Fruit fly (Drosophila melanogaster) whole organism, embryonic: ENCODE results near the gene CG18508.

Source experiments
- BEAF-32 ChIP-seq: fragments of 200-800 bp; sonication (Bioruptor generic); optimal IDR thresholded peaks from 3 replicates; lab custom pipeline; 2017; ENCODE audit warnings: missing biosample characterization, missing genetic modification characterization, mild to moderate bottlenecking, moderate library complexity, missing genetic modification reagents
- CG10979 ChIP-seq: fragments of 200-800 bp; sonication (Bioruptor generic); optimal IDR thresholded peaks from 2 replicates; lab custom pipeline; 2018; ENCODE audit warnings: missing biosample characterization, mild to moderate bottlenecking, missing genetic modification characterization, moderate library complexity
- CG11093 ChIP-seq: fragments of 200-800 bp; sonication (Bioruptor generic); IDR thresholded peaks from 3 replicates; pipeline ENCODE4 v1.3.6; 2022; ENCODE audit warnings: missing biosample characterization, missing genetic modification characterization
- CG11504 ChIP-seq: fragments of 200-800 bp; sonication (Bioruptor generic); optimal IDR thresholded peaks from 3 replicates; lab custom pipeline; 2019; ENCODE audit warnings: missing biosample characterization, mild to moderate bottlenecking, missing genetic modification characterization, moderate library complexity
- CG11723 ChIP-seq: fragments of 200-800 bp; sonication (Bioruptor generic); optimal IDR thresholded peaks from 2 replicates; lab custom pipeline; 2017; ENCODE audit warnings: missing biosample characterization, mild to moderate bottlenecking, missing genetic modification characterization
- CG12219 ChIP-seq: fragments of 200-800 bp; sonication (Bioruptor generic); optimal IDR thresholded peaks from 3 replicates; lab custom pipeline; 2018; ENCODE audit warnings: missing biosample characterization, mild to moderate bottlenecking, missing genetic modification characterization
- CG12299 ChIP-seq: fragments of 200-800 bp; sonication (Bioruptor generic); optimal IDR thresholded peaks from 2 replicates; lab custom pipeline; 2018; ENCODE audit warnings: missing biosample characterization, mild to moderate bottlenecking, missing genetic modification characterization
- CG15011 ChIP-seq: fragments of 200-800 bp; sonication (Bioruptor generic); optimal IDR thresholded peaks from 3 replicates; lab custom pipeline; 2018; ENCODE audit warnings: missing biosample characterization, mild to moderate bottlenecking, missing genetic modification characterization
- CG15479 ChIP-seq: fragments of 200-800 bp; sonication (Bioruptor generic); optimal IDR thresholded peaks from 3 replicates; lab custom pipeline; 2019; ENCODE audit warnings: missing biosample characterization, mild to moderate bottlenecking, missing genetic modification characterization, moderate library complexity
- CG1602 ChIP-seq: fragments of 200-800 bp; sonication (Bioruptor generic); optimal IDR thresholded peaks from 3 replicates; lab custom pipeline; 2016; ENCODE audit warnings: missing biosample characterization, missing genetic modification characterization
- CG16779 ChIP-seq: fragments of 200-800 bp; sonication (Bioruptor generic); IDR thresholded peaks from 2 replicates; pipeline ENCODE4 v1.3.6; 2022; ENCODE audit warnings: missing biosample characterization, missing genetic modification characterization
- CG2116 ChIP-seq: fragments of 200-800 bp; sonication (Bioruptor generic); optimal IDR thresholded peaks from 3 replicates; lab custom pipeline; 2018; ENCODE audit warnings: missing biosample characterization, mild to moderate bottlenecking, missing genetic modification characterization
- CG3281 ChIP-seq: fragments of 200-800 bp; sonication (Bioruptor generic); optimal IDR thresholded peaks from 3 replicates; lab custom pipeline; 2017; ENCODE audit warnings: missing biosample characterization, mild to moderate bottlenecking, missing genetic modification characterization
- CG7839 ChIP-seq: fragments of 200-800 bp; sonication (Bioruptor generic); optimal IDR thresholded peaks from 3 replicates; lab custom pipeline; 2018; ENCODE audit warnings: missing biosample characterization, mild to moderate bottlenecking, missing genetic modification characterization, moderate library complexity
- CG8944 ChIP-seq: fragments of 200-800 bp; sonication (Bioruptor generic); optimal IDR thresholded peaks from 3 replicates; lab custom pipeline; 2016; ENCODE audit warnings: missing biosample characterization, missing genetic modification characterization
- CG9215 ChIP-seq: fragments of 200-800 bp; sonication (Bioruptor generic); IDR thresholded peaks from 2 replicates; pipeline ENCODE4 v1.3.6; 2022; ENCODE audit warnings: missing biosample characterization, missing genetic modification characterization
- CG9609 ChIP-seq: fragments of 200-800 bp; sonication (Bioruptor generic); optimal IDR thresholded peaks from 3 replicates; lab custom pipeline; 2016; ENCODE audit warnings: missing biosample characterization, missing genetic modification characterization
- CG9876 ChIP-seq: fragments of 200-800 bp; sonication (Bioruptor generic); optimal IDR thresholded peaks from 2 replicates; lab custom pipeline; 2016; ENCODE audit warnings: missing biosample characterization, missing genetic modification characterization
- Dll ChIP-seq: fragments of 200-800 bp; sonication (Bioruptor generic); IDR thresholded peaks from 4 replicates; pipeline ENCODE4 v1.3.6; 2022; ENCODE audit warnings: missing biosample characterization, missing genetic modification characterization; ENCODE audit not compliant: partially characterized antibody
- E2f2 ChIP-seq: fragments of 200-800 bp; sonication (Bioruptor generic); IDR thresholded peaks from 2 replicates; pipeline ENCODE4 v1.3.6; 2022; ENCODE audit warnings: missing biosample characterization, missing genetic modification characterization
- Myb ChIP-seq: fragments of 200-800 bp; sonication (Bioruptor generic); optimal IDR thresholded peaks from 2 replicates; lab custom pipeline; 2016; ENCODE audit warnings: missing biosample characterization, missing genetic modification characterization
- Nf-YA ChIP-seq: fragments of 200-800 bp; sonication (Bioruptor generic); IDR thresholded peaks from 2 replicates; pipeline ENCODE4 v1.3.6; 2022; ENCODE audit warnings: missing biosample characterization, missing genetic modification characterization
- Pdp1 ChIP-seq, 2 experiments: fragments of 200-800 bp; sonication (Bioruptor generic); optimal IDR thresholded peaks; 3 replicates each; lab custom pipeline; 2016; ENCODE audit warnings: missing biosample characterization in 2 of 2, missing genetic modification characterization in 2 of 2, mild to moderate bottlenecking in 1 of 2, moderate library complexity in 1 of 2
- Sry-δ ChIP-seq: fragments of 200-800 bp; sonication (Bioruptor generic); optimal IDR thresholded peaks from 2 replicates; lab custom pipeline; 2016; ENCODE audit warnings: missing biosample characterization, missing genetic modification characterization
- Ssrp ChIP-seq: fragments of 200-800 bp; sonication (Bioruptor generic); optimal IDR thresholded peaks from 2 replicates; lab custom pipeline; 2018; ENCODE audit warnings: missing biosample characterization, mild to moderate bottlenecking, missing genetic modification characterization, moderate library complexity
- Stat92E ChIP-seq, 3 experiments: fragments of >200 bp in 2 of 3; fragments of 200-800 bp in 1 of 3; sonication (Bioruptor generic) in 1 of 3; optimal IDR thresholded peaks; 2 replicates each; lab custom pipeline; 2017 to 2019; ENCODE audit warnings: missing biosample characterization in 3 of 3, missing genetic modification characterization in 3 of 3, mild to moderate bottlenecking in 1 of 3, moderate library complexity in 1 of 3
- Taf1 ChIP-seq: fragments of 200-800 bp; sonication (Bioruptor generic); IDR thresholded peaks from 2 replicates; pipeline ENCODE4 v1.3.6; 2022; ENCODE audit warnings: missing biosample characterization, missing genetic modification characterization
- ab ChIP-seq: fragments of 200-800 bp; sonication (Bioruptor generic); optimal IDR thresholded peaks from 2 replicates; lab custom pipeline; 2016; ENCODE audit warnings: missing biosample characterization, missing genetic modification characterization
- abd-A ChIP-seq: fragments of 200-800 bp; sonication (Bioruptor generic); optimal IDR thresholded peaks from 3 replicates; lab custom pipeline; 2019; ENCODE audit warnings: missing biosample characterization, mild to moderate bottlenecking, missing genetic modification characterization, moderate library complexity
- al ChIP-seq: fragments of 200-800 bp; sonication (Bioruptor generic); IDR thresholded peaks from 2 replicates; pipeline ENCODE4 v1.3.6; 2022; ENCODE audit warnings: missing biosample characterization, missing genetic modification characterization
- ara ChIP-seq: fragments of 200-800 bp; sonication (Bioruptor generic); IDR thresholded peaks from 2 replicates; pipeline ENCODE4 v1.3.6; 2022; ENCODE audit warnings: missing biosample characterization, missing genetic modification characterization
- ash1 ChIP-seq: fragments of 200-800 bp; sonication (Bioruptor generic); optimal IDR thresholded peaks from 2 replicates; lab custom pipeline; 2018; ENCODE audit warnings: missing biosample characterization, mild to moderate bottlenecking, missing genetic modification characterization
- dimm ChIP-seq: fragments of 200-800 bp; sonication (Bioruptor generic); IDR thresholded peaks from 2 replicates; pipeline ENCODE4 v1.3.6; 2022; ENCODE audit warnings: missing biosample characterization, missing genetic modification characterization
- emc ChIP-seq: fragments of 200-800 bp; sonication (Bioruptor generic); optimal IDR thresholded peaks from 2 replicates; lab custom pipeline; 2016; ENCODE audit warnings: missing biosample characterization, missing genetic modification characterization
- en ChIP-seq: fragments of 200-800 bp; sonication (Bioruptor generic); optimal IDR thresholded peaks from 2 replicates; lab custom pipeline; 2016; ENCODE audit warnings: missing biosample characterization, missing genetic modification characterization
- exex ChIP-seq: fragments of 200-800 bp; sonication (Bioruptor generic); optimal IDR thresholded peaks from 4 replicates; lab custom pipeline; 2018; ENCODE audit warnings: missing biosample characterization, mild to moderate bottlenecking, missing genetic modification characterization, moderate library complexity
- fd102C ChIP-seq: fragments of 200-800 bp; sonication (Bioruptor generic); optimal IDR thresholded peaks from 2 replicates; lab custom pipeline; 2018; ENCODE audit warnings: missing biosample characterization, mild to moderate bottlenecking, missing genetic modification characterization, moderate library complexity
- gcm2 ChIP-seq: fragments of 200-800 bp; sonication (Bioruptor generic); optimal IDR thresholded peaks from 2 replicates; lab custom pipeline; 2016; ENCODE audit warnings: missing biosample characterization, missing genetic modification characterization
- grn ChIP-seq: fragments of 200-800 bp; sonication (Bioruptor generic); optimal IDR thresholded peaks from 3 replicates; lab custom pipeline; 2017; ENCODE audit warnings: missing biosample characterization, missing genetic modification characterization
- her ChIP-seq: fragments of 200-800 bp; sonication (Bioruptor generic); optimal IDR thresholded peaks from 2 replicates; lab custom pipeline; 2016; ENCODE audit warnings: missing biosample characterization, missing genetic modification characterization
- hkb ChIP-seq, 2 experiments: fragments of 200-800 bp in 1 of 2; fragments of >200 bp in 1 of 2; sonication (Bioruptor generic) in 1 of 2; IDR thresholded peaks in 1 of 2; optimal IDR thresholded peaks in 1 of 2; 2 replicates each; pipeline versions ENCODE4 v1.3.6 to Lab custom; 2017 to 2022; ENCODE audit warnings: missing biosample characterization in 1 of 2, missing genetic modification characterization in 1 of 2
- kni ChIP-seq: fragments of 200-800 bp; sonication (Bioruptor generic); optimal IDR thresholded peaks from 3 replicates; lab custom pipeline; 2017; ENCODE audit warnings: mild to moderate bottlenecking, missing biosample characterization, missing genetic modification reagents, missing genetic modification characterization
- mld ChIP-seq: fragments of 200-800 bp; sonication (Bioruptor generic); IDR thresholded peaks from 3 replicates; pipeline ENCODE4 v1.3.6; 2022; ENCODE audit warnings: missing biosample characterization, missing genetic modification characterization; ENCODE audit not compliant: partially characterized antibody
- pho ChIP-seq: fragments of 200-800 bp; sonication (Bioruptor generic); optimal IDR thresholded peaks from 2 replicates; lab custom pipeline; 2016; ENCODE audit warnings: missing biosample characterization, missing genetic modification characterization
- seq ChIP-seq: fragments of 200-800 bp; sonication (Bioruptor generic); IDR thresholded peaks from 2 replicates; pipeline ENCODE4 v1.3.6; 2022; ENCODE audit warnings: missing biosample characterization, missing genetic modification characterization
- sqz ChIP-seq: fragments of 200-800 bp; sonication (Bioruptor generic); optimal IDR thresholded peaks from 3 replicates; lab custom pipeline; 2018; ENCODE audit warnings: missing biosample characterization, mild to moderate bottlenecking, missing genetic modification characterization
- zfh1 ChIP-seq: fragments of 200-800 bp; sonication (Bioruptor generic); IDR thresholded peaks from 3 replicates; pipeline ENCODE4 v1.3.6; 2022; ENCODE audit warnings: missing biosample characterization, missing genetic modification characterization

Gene CG18508

dm6 chrX:3205887-3206794, 33.2 kb upstream of the CG18508 start (continued):
- TF ChIP-seq CG11504 (tag; lab: Kevin White, UChicago) = peak; percentile 68
- peak; percentile 63 to 66 for TF ChIP-seq Pdp1 (GFP tag; optimal IDR thresholded peaks at IDR 0.05; lab: Kevin White, UChicago)
- TF ChIP-seq CG12299 (tag; lab: Kevin White, UChicago) = peak; percentile 35
- TF ChIP-seq Sry-δ (GFP tag; lab: Kevin White, UChicago) = peak; percentile 3
- peak; percentile 55 for TF ChIP-seq pho
- TF ChIP-seq Taf1 (GFP tag; lab: Robert Waterston, UW) = peak; percentile 52
- TF ChIP-seq CG2116 (GFP tag; lab: Kevin White, UChicago) = no peak
- peak; percentile 62 for TF ChIP-seq CG12219
- TF ChIP-seq Myb (GFP tag; lab: Kevin White, UChicago) = peak; percentile 52
- peak; percentile 42 for TF ChIP-seq CG8944 (GFP tag; lab: Kevin White, UChicago)
- TF ChIP-seq kni (GFP tag; lab: Kevin White, UChicago) = no peak
- peak; percentile 55 for TF ChIP-seq sqz (GFP tag; lab: Kevin White, UChicago)
- TF ChIP-seq BEAF-32 (GFP tag; lab: Kevin White, UChicago) = no peak
- peak; percentile 50 for TF ChIP-seq CG9215
- peak; percentile 60 for TF ChIP-seq CG9609
- no peak for TF ChIP-seq mld
- peak; percentile 37 for TF ChIP-seq gcm2
- TF ChIP-seq CG11093 (GFP tag; lab: Robert Waterston, UW) = peak; percentile 24; the same call in 1 of the 3 replicates
- TF ChIP-seq E2f2 (GFP tag; lab: Robert Waterston, UW) = peak; percentile 57
- TF ChIP-seq exex = no peak
- TF ChIP-seq CG15479 = no peak
- TF ChIP-seq CG11723 (GFP tag; lab: Kevin White, UChicago) = peak; percentile 23
- TF ChIP-seq emc (GFP tag; lab: Kevin White, UChicago) = peak; percentile 47
- TF ChIP-seq hkb (optimal IDR thresholded peaks at IDR 0.05; lab: Kevin White, UChicago) = no peak
- peak; percentile 81 for TF ChIP-seq hkb (GFP tag; IDR thresholded peaks at IDR 0.05; lab: Robert Waterston, UW)
- TF ChIP-seq al (GFP tag; lab: Robert Waterston, UW) = peak; percentile 14; the same call in 1 of the 2 replicates
- TF ChIP-seq ab (GFP tag; lab: Kevin White, UChicago) = no peak
- peak; percentile 17 for TF ChIP-seq CG1602
- TF ChIP-seq zfh1 = peak; percentile 69; the same call in 2 of the 3 replicates
- no peak for TF ChIP-seq fd102C (GFP tag; lab: Kevin White, UChicago)
- TF ChIP-seq dimm (GFP tag; lab: Robert Waterston, UW) = peak; percentile 61; the same call in 1 of the 2 replicates
- TF ChIP-seq CG9876 = peak; percentile 30
- TF ChIP-seq CG10979 (tag; lab: Kevin White, UChicago) = no peak
- TF ChIP-seq ara (GFP tag; lab: Robert Waterston, UW) = peak; percentile 33; the same call in 1 of the 2 replicates
- TF ChIP-seq en = peak; percentile 40
- TF ChIP-seq CG15011 (GFP tag; lab: Kevin White, UChicago) = peak; percentile 14
- TF ChIP-seq her (GFP tag; lab: Kevin White, UChicago) = peak; percentile 81
- peak; percentile 36 for TF ChIP-seq Ssrp (tag; lab: Kevin White, UChicago)
- no peak for TF ChIP-seq abd-A
- peak; percentile 76 for TF ChIP-seq seq (GFP tag; lab: Robert Waterston, UW)
- no peak for TF ChIP-seq ash1 (GFP tag; lab: Kevin White, UChicago)
- TF ChIP-seq Stat92E (GFP tag; optimal IDR thresholded peaks at IDR 0.05; lab: Kevin White, UChicago) = no peak
- peak; percentile 65 for TF ChIP-seq CG3281
- peak; percentile 53; the same call in 1 of the 2 replicates for TF ChIP-seq CG16779
- peak; percentile 54; the same call in 1 of the 2 replicates for TF ChIP-seq Nf-YA
- TF ChIP-seq Dll = no peak
- no peak for TF ChIP-seq grn
- TF ChIP-seq CG7839 (tag; lab: Kevin White, UChicago) = peak; percentile 71
